Worm (Caenorhabditis elegans) whole organism, young adult: Measurements from ENCODE around the gene T05H10.8.

Source experiments
- B0019.2 ChIP-seq: fragments of 200-800 bp; sonication (Bioruptor generic); conservative IDR thresholded peaks from 2 replicates; pipeline ENCODE4 v1.3.6; 2022; ENCODE audit warnings: missing genetic modification reagents, missing genetic modification characterization, missing compliant biosample characterization
- B0035.1 ChIP-seq: sonication (generic microtip); optimal IDR thresholded peaks from 2 replicates; lab custom pipeline; 2016; ENCODE audit warnings: missing genetic modification characterization, mild to moderate bottlenecking, missing compliant biosample characterization, missing genotype, missing genetic modification reagents
- B0336.3 ChIP-seq: fragments of 200-800 bp; sonication (Bioruptor generic); IDR thresholded peaks from 2 replicates; pipeline ENCODE4 v1.3.6; 2022; ENCODE audit warnings: missing genetic modification characterization, missing compliant biosample characterization
- F22D6.2 ChIP-seq: sonication (generic microtip); optimal IDR thresholded peaks from 2 replicates; lab custom pipeline; 2016; ENCODE audit warnings: mild to moderate bottlenecking, missing genetic modification characterization, missing compliant biosample characterization
- F23B12.7 ChIP-seq: sonication (generic microtip); optimal IDR thresholded peaks from 2 replicates; lab custom pipeline; 2017; ENCODE audit warnings: missing genetic modification characterization, mild to moderate bottlenecking, missing compliant biosample characterization, antibody characterized with exemption, moderate library complexity; ENCODE audit not compliant: insufficient read depth
- F39B2.1 ChIP-seq: fragments of 200-800 bp; sonication (Bioruptor generic); IDR thresholded peaks from 2 replicates; pipeline ENCODE4 v1.3.6; 2022; ENCODE audit warnings: missing genetic modification reagents, missing genetic modification characterization, missing compliant biosample characterization
- F52B5.7 ChIP-seq: sonication (generic microtip); optimal IDR thresholded peaks from 2 replicates; lab custom pipeline; 2016; ENCODE audit warnings: mild to moderate bottlenecking, missing genetic modification characterization, missing compliant biosample characterization
- K12H6.12 ChIP-seq: fragments of 200-800 bp; sonication (Bioruptor generic); optimal IDR thresholded peaks from 2 replicates; lab custom pipeline; 2018; ENCODE audit warnings: mild to moderate bottlenecking, missing genetic modification characterization, missing compliant biosample characterization
- T26A5.8 ChIP-seq: sonication (generic microtip); optimal IDR thresholded peaks from 2 replicates; lab custom pipeline; 2016; ENCODE audit warnings: missing genetic modification characterization, missing compliant biosample characterization
- Y56A3A.18 ChIP-seq: fragments of 200-800 bp; sonication (Bioruptor generic); IDR thresholded peaks from 2 replicates; pipeline ENCODE4 v1.3.6; 2022; ENCODE audit warnings: missing genetic modification reagents, missing genetic modification characterization, missing compliant biosample characterization
- Y95B8A.8 ChIP-seq: fragments of 200-800 bp; sonication (Bioruptor generic); IDR thresholded peaks from 2 replicates; pipeline ENCODE4 v1.3.6; 2022; ENCODE audit warnings: missing genetic modification reagents, missing genetic modification characterization, missing compliant biosample characterization
- ZK185.1 ChIP-seq: sonication (generic microtip); optimal IDR thresholded peaks from 2 replicates; lab custom pipeline; 2016; ENCODE audit warnings: mild to moderate bottlenecking, missing genetic modification characterization, missing compliant biosample characterization; ENCODE audit not compliant: poor library complexity, severe bottlenecking
- aptf-2 ChIP-seq: fragments of 200-800 bp; sonication (Bioruptor generic); conservative IDR thresholded peaks from 2 replicates; pipeline ENCODE4 v1.3.6; 2022; ENCODE audit warnings: missing genetic modification reagents, missing genetic modification characterization, missing compliant biosample characterization
- aptf-3 ChIP-seq: fragments of 200-800 bp; sonication (Bioruptor generic); IDR thresholded peaks from 2 replicates; pipeline ENCODE4 v1.3.6; 2022; ENCODE audit warnings: missing genetic modification characterization, missing compliant biosample characterization
- athp-1 ChIP-seq: sonication (generic microtip); optimal IDR thresholded peaks from 2 replicates; lab custom pipeline; 2017; ENCODE audit warnings: mild to moderate bottlenecking, missing genetic modification characterization, missing compliant biosample characterization
- bed-2 ChIP-seq: fragments of 200-800 bp; sonication (Bioruptor generic); IDR thresholded peaks from 2 replicates; pipeline ENCODE4 v1.3.6; 2022; ENCODE audit warnings: missing genetic modification reagents, missing genetic modification characterization, missing compliant biosample characterization
- cebp-2 ChIP-seq: fragments of 200-800 bp; sonication (Bioruptor generic); IDR thresholded peaks from 2 replicates; pipeline ENCODE4 v1.3.6; 2022; ENCODE audit warnings: missing genetic modification characterization, missing compliant biosample characterization
- ceh-100 ChIP-seq: fragments of 200-800 bp; sonication (Bioruptor generic); IDR thresholded peaks from 2 replicates; pipeline ENCODE4 v1.3.6; 2022; ENCODE audit warnings: missing genetic modification reagents, missing genetic modification characterization, missing compliant biosample characterization
- ceh-27 ChIP-seq: fragments of 200-800 bp; sonication (Bioruptor generic); optimal IDR thresholded peaks from 2 replicates; lab custom pipeline; 2018; ENCODE audit warnings: mild to moderate bottlenecking, missing genetic modification characterization, moderate library complexity, missing compliant biosample characterization
- ceh-40 ChIP-seq: fragments of 200-800 bp; sonication (Bioruptor generic); IDR thresholded peaks from 2 replicates; pipeline ENCODE4 v1.3.6; 2022; ENCODE audit warnings: missing genetic modification characterization, missing compliant biosample characterization
- dox-1 ChIP-seq: fragments of 200-800 bp; sonication (Bioruptor generic); IDR thresholded peaks from 2 replicates; pipeline ENCODE4 v1.3.6; 2022; ENCODE audit warnings: missing genetic modification reagents, missing genetic modification characterization, missing compliant biosample characterization
- dpl-1 ChIP-seq: fragments of 150-350 bp; optimal IDR thresholded peaks from 2 replicates; lab custom pipeline; 2014; ENCODE audit warnings: missing biosample characterization, missing genetic modification reagents, missing genetic modification characterization
- efl-1 ChIP-seq: fragments of 150-350 bp; optimal IDR thresholded peaks from 2 replicates; lab custom pipeline; 2014; ENCODE audit warnings: missing biosample characterization, missing genetic modification reagents, missing genetic modification characterization
- egl-18 ChIP-seq: fragments of 200-800 bp; sonication (Bioruptor generic); IDR thresholded peaks from 2 replicates; pipeline ENCODE4 v1.3.6; 2022; ENCODE audit warnings: missing genetic modification reagents, missing genetic modification characterization, missing compliant biosample characterization
- ets-4 ChIP-seq: fragments of 200-800 bp; sonication (Bioruptor generic); optimal IDR thresholded peaks from 2 replicates; lab custom pipeline; 2018; ENCODE audit warnings: mild to moderate bottlenecking, missing genetic modification characterization, missing compliant biosample characterization
- him-1 ChIP-seq: sonication (generic microtip); optimal IDR thresholded peaks from 2 replicates; lab custom pipeline; 2016; ENCODE audit warnings: missing genotype, missing genetic modification reagents, missing genetic modification characterization, missing compliant biosample characterization
- hlh-12 ChIP-seq: sonication (generic microtip); optimal IDR thresholded peaks from 2 replicates; lab custom pipeline; 2016; ENCODE audit warnings: missing genetic modification characterization, missing compliant biosample characterization
- hrde-1 ChIP-seq: sonication (generic microtip); optimal IDR thresholded peaks from 2 replicates; lab custom pipeline; 2016; ENCODE audit warnings: missing genetic modification characterization, mild to moderate bottlenecking, missing compliant biosample characterization, moderate library complexity, missing genotype, missing genetic modification reagents, borderline replicate concordance
- hsf-1 ChIP-seq: fragments of 200-800 bp; sonication (Bioruptor generic); IDR thresholded peaks from 2 replicates; pipeline ENCODE4 v1.3.6; 2022; ENCODE audit warnings: missing genetic modification reagents, missing genetic modification characterization, missing compliant biosample characterization
- lin-26 ChIP-seq: fragments of 200-800 bp; sonication (Bioruptor generic); IDR thresholded peaks from 2 replicates; pipeline ENCODE4 v1.3.6; 2022; ENCODE audit warnings: missing genetic modification reagents, missing genetic modification characterization, missing compliant biosample characterization
- lir-1 ChIP-seq: fragments of 200-800 bp; sonication (Bioruptor generic); conservative IDR thresholded peaks from 2 replicates; pipeline ENCODE4 v1.3.6; 2022; ENCODE audit warnings: missing genetic modification reagents, missing genetic modification characterization, missing compliant biosample characterization
- lsl-1 ChIP-seq: fragments of 200-800 bp; sonication (Bioruptor generic); optimal IDR thresholded peaks from 2 replicates; lab custom pipeline; 2018; ENCODE audit warnings: mild to moderate bottlenecking, missing genetic modification characterization, moderate library complexity, missing compliant biosample characterization
- madf-3 ChIP-seq: fragments of 200-800 bp; sonication (Bioruptor generic); IDR thresholded peaks from 2 replicates; pipeline ENCODE4 v1.3.6; 2022; ENCODE audit warnings: missing genetic modification reagents, missing genetic modification characterization, missing compliant biosample characterization
- madf-6 ChIP-seq: fragments of 200-800 bp; sonication (Bioruptor generic); IDR thresholded peaks from 2 replicates; pipeline ENCODE4 v1.3.6; 2022; ENCODE audit warnings: missing genetic modification reagents, missing genetic modification characterization, missing compliant biosample characterization
- nfyb-1 ChIP-seq: fragments of 200-800 bp; sonication (Bioruptor generic); IDR thresholded peaks from 2 replicates; pipeline ENCODE4 v1.3.6; 2022; ENCODE audit warnings: missing genetic modification reagents, missing genetic modification characterization, missing compliant biosample characterization
- nhr-120 ChIP-seq: fragments of 200-800 bp; sonication (Bioruptor generic); IDR thresholded peaks from 2 replicates; pipeline ENCODE4 v1.3.6; 2022; ENCODE audit warnings: missing genetic modification characterization, missing compliant biosample characterization
- nhr-90 ChIP-seq: sonication (generic microtip); optimal IDR thresholded peaks from 2 replicates; lab custom pipeline; 2016; ENCODE audit warnings: missing genotype, mild to moderate bottlenecking, missing genetic modification characterization, missing compliant biosample characterization
- pbrm-1 ChIP-seq: fragments of 200-800 bp; sonication (Bioruptor generic); IDR thresholded peaks from 2 replicates; pipeline ENCODE4 v1.3.6; 2022; ENCODE audit warnings: missing genetic modification reagents, missing genetic modification characterization, missing compliant biosample characterization
- rpc-1 ChIP-seq, 2 experiments: fragments of 150-350 bp in 1 of 2; sonication (generic microtip) in 1 of 2; optimal IDR thresholded peaks; 2 replicates each; lab custom pipeline; 2014 to 2018; ENCODE audit warnings: missing biosample characterization in 1 of 2, missing genetic modification characterization in 1 of 2, missing genetic modification reagents in 1 of 2, missing genotype in 1 of 2
- sdz-38 ChIP-seq: sonication (generic microtip); optimal IDR thresholded peaks from 2 replicates; lab custom pipeline; 2016; ENCODE audit warnings: missing genotype, missing genetic modification characterization, missing compliant biosample characterization
- sea-2 ChIP-seq: fragments of 200-800 bp; sonication (Bioruptor generic); IDR thresholded peaks from 2 replicates; pipeline ENCODE4 v1.3.6; 2022; ENCODE audit warnings: missing genetic modification characterization, missing compliant biosample characterization
- snpc-1.3 ChIP-seq: sonication (generic microtip); optimal IDR thresholded peaks from 2 replicates; lab custom pipeline; 2017; ENCODE audit warnings: missing genetic modification characterization, mild to moderate bottlenecking, missing compliant biosample characterization, antibody characterized with exemption, moderate library complexity, missing genotype, missing genetic modification reagents; ENCODE audit not compliant: insufficient read depth
- snpc-3.4 ChIP-seq: sonication (generic microtip); optimal IDR thresholded peaks from 2 replicates; lab custom pipeline; 2017; ENCODE audit warnings: missing genetic modification characterization, mild to moderate bottlenecking, missing compliant biosample characterization, antibody characterized with exemption, moderate library complexity, missing genotype, missing genetic modification reagents
- somi-1 ChIP-seq: fragments of 200-800 bp; sonication (Bioruptor generic); optimal IDR thresholded peaks from 2 replicates; lab custom pipeline; 2018; ENCODE audit warnings: mild to moderate bottlenecking, missing genetic modification characterization, missing compliant biosample characterization
- sptf-2 ChIP-seq: fragments of 200-800 bp; sonication (Bioruptor generic); optimal IDR thresholded peaks from 2 replicates; lab custom pipeline; 2018; ENCODE audit warnings: mild to moderate bottlenecking, missing genetic modification characterization, missing compliant biosample characterization
- tbx-9 ChIP-seq: sonication (generic microtip); optimal IDR thresholded peaks from 2 replicates; lab custom pipeline; 2016; ENCODE audit warnings: borderline replicate concordance, missing genetic modification characterization, inconsistent platforms, missing compliant biosample characterization
- tlf-1 ChIP-seq: fragments of 200-800 bp; sonication (Bioruptor generic); optimal IDR thresholded peaks from 2 replicates; lab custom pipeline; 2018; ENCODE audit warnings: mild to moderate bottlenecking, missing genetic modification characterization, missing compliant biosample characterization
- zim-3 ChIP-seq: sonication (generic microtip); optimal IDR thresholded peaks from 2 replicates; lab custom pipeline; 2017; ENCODE audit warnings: mild to moderate bottlenecking, missing genetic modification characterization, moderate library complexity, missing compliant biosample characterization
- ztf-6 ChIP-seq: fragments of 200-800 bp; sonication (Bioruptor generic); IDR thresholded peaks from 2 replicates; pipeline ENCODE4 v1.3.6; 2022; ENCODE audit warnings: missing genetic modification reagents, missing genetic modification characterization, missing compliant biosample characterization

Gene T05H10.8

ce11 chrII:8016761-8017160, 42.1 kb upstream of the T05H10.8 start (continued):
- TF ChIP-seq tbx-9 = no peak
- peak; percentile 70; the same call in 1 of the 2 replicates for TF ChIP-seq lin-26 (GFP tag; lab: Robert Waterston, UW)
- no peak for TF ChIP-seq ceh-27 (GFP tag; lab: Kevin White, UChicago)
- no peak for TF ChIP-seq ztf-6 (GFP tag; lab: Robert Waterston, UW)
- TF ChIP-seq nhr-120 (GFP tag; lab: Robert Waterston, UW) = no peak
- no peak for TF ChIP-seq Y56A3A.18 (GFP tag; lab: Robert Waterston, UW)
- no peak for TF ChIP-seq F23B12.7 (tag; lab: Kevin White, UChicago)
- peak; percentile 38; the same call in 1 of the 2 replicates for TF ChIP-seq hsf-1 (GFP tag; lab: Robert Waterston, UW)
- 0 out of 2 replicates have a peak, but pooled peaks have one; percentile 60 for TF ChIP-seq lir-1 (GFP tag; lab: Robert Waterston, UW)
- no peak for TF ChIP-seq F52B5.7 (tag; lab: Kevin White, UChicago)
- TF ChIP-seq sdz-38 (tag; lab: Kevin White, UChicago) = no peak
- no peak for TF ChIP-seq F22D6.2 (tag; lab: Kevin White, UChicago)
- no peak for TF ChIP-seq lsl-1 (GFP tag; lab: Kevin White, UChicago)
- no peak for TF ChIP-seq snpc-1.3
- TF ChIP-seq F39B2.1 (GFP tag; lab: Robert Waterston, UW) = no peak
- no peak for TF ChIP-seq K12H6.12 (tag; lab: Kevin White, UChicago)
- TF ChIP-seq B0035.1 = no peak
- TF ChIP-seq Y95B8A.8 = no peak
- no peak for TF ChIP-seq zim-3 (tag; lab: Kevin White, UChicago)
- TF ChIP-seq madf-3 (GFP tag; lab: Robert Waterston, UW) = no peak
- TF ChIP-seq cebp-2 (GFP tag; lab: Robert Waterston, UW) = 0 out of 2 replicates have a peak, but pooled peaks have one; percentile 55
- no peak for TF ChIP-seq T26A5.8 (tag; lab: Kevin White, UChicago)
- TF ChIP-seq snpc-3.4 (tag; lab: Kevin White, UChicago) = peak; percentile 6
- TF ChIP-seq ets-4 = no peak
- TF ChIP-seq pbrm-1 (GFP tag; lab: Robert Waterston, UW) = 0 out of 2 replicates have a peak, but pooled peaks have one; percentile 30
- no peak for TF ChIP-seq athp-1
- no peak for TF ChIP-seq ZK185.1 (tag; lab: Kevin White, UChicago)
- TF ChIP-seq efl-1 (GFP tag; lab: Kevin White, UChicago) = no peak
- TF ChIP-seq ceh-100 = no peak
- no peak for TF ChIP-seq him-1
- no peak for TF ChIP-seq B0019.2 (GFP tag; lab: Robert Waterston, UW)
- TF ChIP-seq nfyb-1 (GFP tag; lab: Robert Waterston, UW) = peak; percentile 55; the same call in 1 of the 2 replicates
- peak; percentile 22 for TF ChIP-seq nhr-90 (tag; lab: Kevin White, UChicago)
- no peak for TF ChIP-seq rpc-1 (optimal IDR thresholded peaks at IDR 0.05; lab: Kevin White, UChicago)
- no peak for TF ChIP-seq rpc-1 (tag; optimal IDR thresholded peaks at IDR 0.05; lab: Kevin White, UChicago)
- TF ChIP-seq madf-6 (GFP tag; lab: Robert Waterston, UW) = no peak
- no peak for TF ChIP-seq aptf-2
- no peak for TF ChIP-seq hrde-1
- TF ChIP-seq ceh-40 (GFP tag; lab: Robert Waterston, UW) = no peak
- 0 out of 2 replicates have a peak, but pooled peaks have one; percentile 4 for TF ChIP-seq dox-1
- TF ChIP-seq sptf-2 (GFP tag; lab: Kevin White, UChicago) = no peak
- no peak for TF ChIP-seq aptf-3
- TF ChIP-seq sea-2 (GFP tag; lab: Robert Waterston, UW) = no peak
- no peak for TF ChIP-seq bed-2
- TF ChIP-seq hlh-12 (tag; lab: Kevin White, UChicago) = no peak
- TF ChIP-seq tlf-1 (GFP tag; lab: Kevin White, UChicago) = peak; percentile 43
- no peak for TF ChIP-seq egl-18 (GFP tag; lab: Robert Waterston, UW)
- TF ChIP-seq B0336.3 (GFP tag; lab: Robert Waterston, UW) = 0 out of 2 replicates have a peak, but pooled peaks have one; percentile 8
- no peak for TF ChIP-seq dpl-1
- peak; percentile 90 for TF ChIP-seq somi-1
